Worm (Caenorhabditis elegans) whole organism, L1 larva: ENCODE measurements around the gene vav-1.

Source experiments
- C04F5.9 ChIP-seq: sonication (generic microtip); optimal IDR thresholded peaks from 2 replicates; lab custom pipeline; 2016; ENCODE audit warnings: missing genetic modification characterization, missing compliant biosample characterization
- C16A3.4 ChIP-seq: fragments of 150-350 bp; optimal IDR thresholded peaks from 2 replicates; lab custom pipeline; 2014; ENCODE audit warnings: missing biosample characterization, missing genetic modification characterization
- alr-1 ChIP-seq: fragments of 200-800 bp; sonication (Bioruptor generic); optimal IDR thresholded peaks from 2 replicates; lab custom pipeline; 2018; ENCODE audit warnings: borderline replicate concordance, mild to moderate bottlenecking, missing genetic modification characterization, missing compliant biosample characterization
- ama-1 ChIP-seq: fragments of 150-350 bp; optimal IDR thresholded peaks from 2 replicates; lab custom pipeline; 2014
- blmp-1 ChIP-seq: fragments of 150-350 bp; optimal IDR thresholded peaks from 2 replicates; lab custom pipeline; 2014; ENCODE audit warnings: missing biosample characterization, missing genetic modification characterization
- ceh-82 ChIP-seq, 3 experiments: fragments of 150-350 bp in 1 of 3; sonication (generic microtip) in 2 of 3; optimal IDR thresholded peaks; 2 replicates each; lab custom pipeline; 2014 to 2017; ENCODE audit warnings: missing biosample characterization in 3 of 3, missing genetic modification characterization in 3 of 3
- ces-1 ChIP-seq: fragments of 150-350 bp; optimal IDR thresholded peaks from 2 replicates; lab custom pipeline; 2014; ENCODE audit warnings: missing biosample characterization, missing genetic modification reagents, missing genetic modification characterization
- dsc-1 ChIP-seq: sonication (generic microtip); optimal IDR thresholded peaks from 2 replicates; lab custom pipeline; 2016; ENCODE audit warnings: mild to moderate bottlenecking, missing genetic modification characterization, missing compliant biosample characterization
- efl-1 ChIP-seq, 4 experiments: fragments of 150-350 bp; optimal IDR thresholded peaks in 3 of 4; peaks in 1 of 4; 1 replicate in 1 of 4; 2 replicates in 3 of 4; lab custom pipeline; 2014; ENCODE audit warnings: missing biosample characterization in 2 of 4, missing genetic modification characterization in 2 of 4, missing genetic modification reagents in 2 of 4
- efl-3 ChIP-seq: fragments of 200-800 bp; sonication (Bioruptor generic); optimal IDR thresholded peaks from 2 replicates; lab custom pipeline; 2018; ENCODE audit warnings: mild to moderate bottlenecking, missing genetic modification characterization, missing compliant biosample characterization
- egl-13 ChIP-seq: sonication (generic microtip); optimal IDR thresholded peaks from 2 replicates; lab custom pipeline; 2016; ENCODE audit warnings: missing genotype, missing genetic modification reagents, missing genetic modification characterization, missing compliant biosample characterization
- elt-2 ChIP-seq: sonication (generic microtip); optimal IDR thresholded peaks from 2 replicates; lab custom pipeline; 2016; ENCODE audit warnings: missing genetic modification characterization, mild to moderate bottlenecking, inconsistent platforms, missing compliant biosample characterization, missing genetic modification reagents
- elt-3 ChIP-seq, 6 experiments: fragments of 150-350 bp in 1 of 6; sonication (generic microtip); optimal IDR thresholded peaks; 2 replicates each; lab custom pipeline; 2017 to 2018; ENCODE audit warnings: missing biosample characterization in 6 of 6, missing genetic modification characterization in 6 of 6, inconsistent platforms in 1 of 6
- ets-5 ChIP-seq: fragments of 200-800 bp; sonication (Bioruptor generic); IDR thresholded peaks from 2 replicates; pipeline ENCODE4 v1.3.6; 2022; ENCODE audit warnings: missing genetic modification characterization, missing compliant biosample characterization
- fkh-10 ChIP-seq: sonication (generic microtip); optimal IDR thresholded peaks from 2 replicates; lab custom pipeline; 2017; ENCODE audit warnings: missing biosample characterization, missing genetic modification reagents, missing genetic modification characterization
- fkh-4 ChIP-seq: sonication (generic microtip); optimal IDR thresholded peaks from 2 replicates; lab custom pipeline; 2016; ENCODE audit warnings: missing compliant biosample characterization, missing genetic modification characterization, borderline replicate concordance
- fos-1 ChIP-seq: fragments of 150-350 bp; optimal IDR thresholded peaks from 2 replicates; lab custom pipeline; 2014; ENCODE audit warnings: missing biosample characterization, missing genetic modification characterization
- grh-1 ChIP-seq: fragments of 200-800 bp; sonication (Bioruptor generic); IDR thresholded peaks from 2 replicates; pipeline ENCODE4 v1.3.6; 2022; ENCODE audit warnings: missing genetic modification reagents, missing genetic modification characterization, missing compliant biosample characterization
- hlh-4 ChIP-seq: sonication (generic microtip); optimal IDR thresholded peaks from 2 replicates; lab custom pipeline; 2016; ENCODE audit warnings: mild to moderate bottlenecking, missing genetic modification characterization, missing compliant biosample characterization
- hpl-2 ChIP-seq: fragments of 150-350 bp; optimal IDR thresholded peaks from 2 replicates; lab custom pipeline; 2014; ENCODE audit warnings: missing biosample characterization, missing genetic modification reagents, missing genetic modification characterization
- lin-13 ChIP-seq: fragments of 150-350 bp; optimal IDR thresholded peaks from 2 replicates; lab custom pipeline; 2014; ENCODE audit warnings: missing biosample characterization, missing genetic modification reagents, missing genetic modification characterization
- lin-14 ChIP-seq: fragments of 200-800 bp; sonication (Bioruptor generic); optimal IDR thresholded peaks from 2 replicates; lab custom pipeline; 2018; ENCODE audit warnings: mild to moderate bottlenecking, missing genetic modification characterization, moderate library complexity, missing compliant biosample characterization
- lin-15B ChIP-seq: fragments of 150-350 bp; sonication (generic microtip); optimal IDR thresholded peaks from 3 replicates; lab custom pipeline; 2014; ENCODE audit warnings: missing biosample characterization, missing genetic modification characterization
- lir-3 ChIP-seq: sonication (generic microtip); optimal IDR thresholded peaks from 2 replicates; lab custom pipeline; 2016; ENCODE audit warnings: mild to moderate bottlenecking, missing genetic modification characterization, moderate library complexity, missing compliant biosample characterization; ENCODE audit not compliant: poor library complexity
- mab-9 ChIP-seq: fragments of 200-800 bp; sonication (Bioruptor generic); IDR thresholded peaks from 2 replicates; pipeline ENCODE4 v1.3.6; 2022; ENCODE audit warnings: missing genetic modification reagents, missing genetic modification characterization, missing compliant biosample characterization
- mef-2 ChIP-seq: fragments of 150-350 bp; optimal IDR thresholded peaks from 2 replicates; lab custom pipeline; 2014; ENCODE audit warnings: missing biosample characterization, missing genetic modification characterization
- mep-1 ChIP-seq: fragments of 150-350 bp; optimal IDR thresholded peaks from 2 replicates; lab custom pipeline; 2014; ENCODE audit warnings: missing biosample characterization, missing genetic modification characterization
- nhr-11 ChIP-seq: fragments of 150-350 bp; optimal IDR thresholded peaks from 2 replicates; lab custom pipeline; 2014; ENCODE audit warnings: missing biosample characterization, missing genetic modification characterization
- nhr-12 ChIP-seq: sonication (generic microtip); optimal IDR thresholded peaks from 2 replicates; lab custom pipeline; 2017; ENCODE audit warnings: missing biosample characterization, missing genetic modification characterization
- nhr-19 ChIP-seq: fragments of 200-800 bp; sonication (Bioruptor generic); conservative IDR thresholded peaks from 2 replicates; pipeline ENCODE4 v1.3.6; 2022; ENCODE audit warnings: missing genetic modification characterization, missing compliant biosample characterization
- nhr-20 ChIP-seq: sonication (generic microtip); optimal IDR thresholded peaks from 2 replicates; lab custom pipeline; 2016; ENCODE audit warnings: mild to moderate bottlenecking, missing genetic modification characterization, missing compliant biosample characterization
- nhr-76 ChIP-seq: sonication (generic microtip); optimal IDR thresholded peaks from 2 replicates; lab custom pipeline; 2017; ENCODE audit warnings: missing biosample characterization, missing genetic modification characterization
- nhr-77 ChIP-seq: fragments of 150-350 bp; optimal IDR thresholded peaks from 2 replicates; lab custom pipeline; 2014; ENCODE audit warnings: missing biosample characterization, missing genetic modification characterization
- nhr-85 ChIP-seq: sonication (generic microtip); peaks from one replicate; lab custom pipeline; 2016; ENCODE audit warnings: missing genetic modification characterization, inconsistent platforms, missing compliant biosample characterization
- nhr-90 ChIP-seq: sonication (generic microtip); optimal IDR thresholded peaks from 2 replicates; lab custom pipeline; 2016; ENCODE audit warnings: mild to moderate bottlenecking, missing genetic modification characterization, missing compliant biosample characterization; ENCODE audit not compliant: poor library complexity
- pag-3 ChIP-seq: sonication (generic microtip); optimal IDR thresholded peaks from 2 replicates; lab custom pipeline; 2017; ENCODE audit warnings: missing genetic modification characterization, mild to moderate bottlenecking, missing compliant biosample characterization, antibody characterized with exemption, borderline replicate concordance; ENCODE audit not compliant: insufficient read depth
- pqm-1 ChIP-seq: sonication (generic microtip); optimal IDR thresholded peaks from 3 replicates; lab custom pipeline; 2017; ENCODE audit warnings: missing biosample characterization, missing genetic modification characterization
- rnt-1 ChIP-seq: sonication (generic microtip); optimal IDR thresholded peaks from 2 replicates; lab custom pipeline; 2016; ENCODE audit warnings: mild to moderate bottlenecking, missing genetic modification characterization, moderate library complexity, missing compliant biosample characterization
- skn-1 ChIP-seq: fragments of 150-350 bp; optimal IDR thresholded peaks from 2 replicates; lab custom pipeline; 2014; ENCODE audit warnings: missing biosample characterization, missing genetic modification characterization
- snu-23 ChIP-seq: sonication (generic microtip); optimal IDR thresholded peaks from 2 replicates; lab custom pipeline; 2016; ENCODE audit warnings: missing genetic modification characterization, missing compliant biosample characterization
- sox-4 ChIP-seq: sonication (generic microtip); optimal IDR thresholded peaks from 2 replicates; lab custom pipeline; 2016; ENCODE audit warnings: missing genetic modification characterization, missing compliant biosample characterization
- sptf-1 ChIP-seq: fragments of 150-350 bp; optimal IDR thresholded peaks from 2 replicates; lab custom pipeline; 2014; ENCODE audit warnings: missing biosample characterization, missing genetic modification characterization
- tbx-2 ChIP-seq: sonication (generic microtip); optimal IDR thresholded peaks from 2 replicates; lab custom pipeline; 2016; ENCODE audit warnings: missing genetic modification characterization, missing compliant biosample characterization
- ztf-11 ChIP-seq, 2 experiments: sonication (generic microtip); optimal IDR thresholded peaks; 2 replicates each; lab custom pipeline; 2016 to 2017; ENCODE audit warnings: missing genetic modification characterization in 2 of 2, missing biosample characterization in 1 of 2, missing compliant biosample characterization in 1 of 2

vav-1 gene

DNA sequence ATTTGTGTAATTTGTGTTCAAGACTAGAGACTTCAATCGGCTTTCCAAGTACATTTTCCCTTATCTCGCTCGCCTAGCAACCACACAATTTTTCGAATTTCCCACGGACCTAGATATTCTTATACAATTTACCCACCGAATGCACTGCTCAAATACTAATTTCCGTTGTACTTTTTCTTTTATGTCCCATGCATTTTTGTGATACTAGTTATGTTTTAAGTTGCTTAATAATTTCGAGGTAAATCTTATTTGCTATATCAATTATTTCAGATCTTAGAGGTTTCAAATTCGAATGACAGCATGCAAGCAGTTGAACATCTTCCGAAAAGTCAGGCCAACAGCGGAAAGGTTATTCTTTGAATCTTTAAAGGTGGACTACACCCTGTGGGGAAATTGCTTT, 27.6 kb upstream of the vav-1 start, which contains the start of gene F18G5.1:
Gene F18G5.1 (plus strand): TSS at position 301 of the 400 bp plus-strand sequence.
- TF ChIP-seq mep-1 (no peak), elt-2 (tag; lab: Kevin White, UChicago) (no peak), ama-1 (lab: Kevin White, UChicago) (no peak), C04F5.9 (tag; lab: Kevin White, UChicago) (no peak), lin-13 (GFP tag; lab: Kevin White, UChicago) (no peak), blmp-1 (tag; lab: Kevin White, UChicago) (no peak), sox-4 (no peak), ets-5 (GFP tag; lab: Robert Waterston, UW) (no peak)
- TF ChIP-seq, all 84 proteins: peak for 0

DNA sequence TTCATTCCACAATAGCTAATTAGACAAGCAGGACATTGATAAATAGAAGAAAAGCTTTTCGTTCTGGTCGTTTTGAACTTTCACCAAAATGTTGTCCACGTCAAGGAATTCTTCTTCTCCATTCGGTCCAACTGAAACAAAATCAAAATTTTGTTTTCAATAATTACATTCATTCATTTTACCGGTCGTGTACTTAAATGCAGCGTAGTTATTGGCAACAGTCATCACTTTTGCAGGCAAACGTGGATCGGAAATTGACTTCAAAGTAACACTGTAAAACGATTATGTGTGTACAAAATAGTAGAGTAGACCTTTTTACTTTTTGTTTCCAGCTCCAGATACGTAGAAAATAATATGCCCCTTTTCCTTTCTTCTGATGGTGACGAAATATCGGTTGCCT, 24.1 kb upstream of the vav-1 start:
- TF ChIP-seq grh-1 (GFP tag; lab: Robert Waterston, UW): no peak
- no peak for TF ChIP-seq hpl-2 (GFP tag; lab: Kevin White, UChicago)
- no peak for TF ChIP-seq alr-1 (tag; lab: Kevin White, UChicago)
- no peak for TF ChIP-seq egl-13 (tag; lab: Kevin White, UChicago)
- TF ChIP-seq nhr-76 (tag; lab: Kevin White, UChicago): no peak

DNA sequence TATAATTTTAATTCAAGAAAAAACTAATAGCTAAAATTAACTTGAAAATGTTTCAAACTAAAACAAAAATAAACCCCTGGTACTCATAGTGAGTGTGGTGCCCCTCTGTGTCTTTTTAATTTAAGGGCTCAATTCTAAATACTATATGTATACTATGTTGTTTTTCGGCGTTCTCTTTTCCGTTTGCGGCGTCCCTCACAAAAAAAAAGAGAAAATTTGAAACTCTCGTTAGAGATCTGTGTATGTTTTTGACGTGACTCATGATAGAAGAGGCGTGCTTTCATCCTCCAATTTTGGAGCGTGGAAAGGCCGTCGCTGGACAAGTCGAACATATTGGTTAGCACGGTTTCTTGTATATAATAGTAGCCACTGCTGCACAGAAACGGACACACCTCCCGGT, 19.6 kb upstream of the vav-1 start, which contains the start of gene pes-8:
Gene pes-8 (plus strand): TSS at position 301 of the 400 bp plus-strand sequence.
- TF ChIP-seq mef-2 (no peak), nhr-85 (no peak), lin-14 (no peak), lin-13 (GFP tag; lab: Kevin White, UChicago) (no peak), lin-15B (tag; lab: Kevin White, UChicago) (no peak), fos-1 (tag; lab: Kevin White, UChicago) (no peak)

DNA sequence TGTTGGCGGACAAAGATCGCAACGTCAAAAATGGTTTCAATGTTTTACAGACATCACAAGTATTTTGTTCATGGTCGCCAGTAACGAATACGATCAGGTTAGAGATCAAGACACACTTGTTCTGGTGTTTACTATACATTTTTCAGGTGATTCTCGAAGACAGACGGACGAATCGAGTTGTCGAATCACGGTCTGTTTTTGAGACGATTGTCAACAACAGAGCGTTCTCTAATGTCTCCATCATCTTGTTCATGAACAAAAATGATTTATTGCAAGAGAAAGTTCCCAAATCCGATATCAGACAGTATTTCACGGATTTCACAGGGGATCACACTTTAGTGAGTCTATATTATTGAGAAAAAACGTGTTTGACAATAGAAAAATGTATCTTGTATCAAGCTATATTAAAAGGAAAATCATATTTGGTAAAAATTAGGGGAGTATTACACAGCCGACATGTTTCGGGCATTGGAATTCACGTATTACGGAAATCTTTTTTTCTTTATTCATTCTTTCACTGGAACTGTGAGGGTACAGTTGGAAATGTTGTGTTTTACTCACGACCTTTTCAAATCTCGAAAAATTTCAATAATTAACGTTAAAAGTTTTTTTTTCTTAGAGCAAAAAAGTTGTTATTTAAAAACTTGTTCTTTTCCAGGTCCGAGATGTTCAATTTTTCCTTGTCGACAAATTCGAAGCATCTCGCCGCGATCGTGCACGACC, 16.3 kb upstream of the vav-1 start:
- no peak for TF ChIP-seq hlh-4
- peak; percentile 27; the same call in 1 of the 2 replicates for TF ChIP-seq nhr-19 (GFP tag; lab: Robert Waterston, UW)
- no peak for TF ChIP-seq ama-1 (lab: Kevin White, UChicago)
- no peak for TF ChIP-seq elt-2 (tag; lab: Kevin White, UChicago)
- no peak for TF ChIP-seq tbx-2 (tag; lab: Kevin White, UChicago)
- TF ChIP-seq efl-3 (GFP tag; lab: Kevin White, UChicago): no peak
- TF ChIP-seq C04F5.9 (tag; lab: Kevin White, UChicago): no peak
- TF ChIP-seq nhr-20 (tag; lab: Kevin White, UChicago): peak; percentile 64
- TF ChIP-seq ztf-11 (tag; optimal IDR thresholded peaks at IDR 0.05; lab: Kevin White, UChicago): no peak
- no peak for TF ChIP-seq grh-1 (GFP tag; lab: Robert Waterston, UW)
- no peak for TF ChIP-seq hpl-2 (GFP tag; lab: Kevin White, UChicago)
- no peak for TF ChIP-seq ces-1 (GFP tag; lab: Kevin White, UChicago)
- TF ChIP-seq nhr-85: peak; percentile 91
- TF ChIP-seq fkh-10 (GFP tag; lab: Kevin White, UChicago): no peak
- no peak for TF ChIP-seq pag-3 (tag; lab: Kevin White, UChicago)
- no peak for TF ChIP-seq fkh-4 (tag; lab: Kevin White, UChicago)
- TF ChIP-seq dsc-1 (tag; lab: Kevin White, UChicago): no peak
- no peak for TF ChIP-seq nhr-77 (tag; lab: Kevin White, UChicago)
- TF ChIP-seq snu-23 (GFP tag; lab: Kevin White, UChicago): peak; percentile 47
- TF ChIP-seq pqm-1 (tag; lab: Kevin White, UChicago): no peak
- no peak for TF ChIP-seq efl-1 (optimal IDR thresholded peaks at IDR 0.05; lab: Kevin White, UChicago)
- peak in 1 of 2 experiments; percentile 74 for TF ChIP-seq efl-1 (GFP tag; optimal IDR thresholded peaks at IDR 0.05 in 1 of 2; lab: Kevin White, UChicago)
- TF ChIP-seq fos-1 (tag; lab: Kevin White, UChicago): no peak
- TF ChIP-seq mab-9 (GFP tag; lab: Robert Waterston, UW): no peak
- no peak for TF ChIP-seq nhr-12 (tag; lab: Kevin White, UChicago)
- TF ChIP-seq skn-1 (tag; lab: Kevin White, UChicago): no peak
- no peak for TF ChIP-seq nhr-11 (tag; lab: Kevin White, UChicago)
- no peak for TF ChIP-seq rnt-1 (tag; lab: Kevin White, UChicago)
- TF ChIP-seq lir-3: no peak
- TF ChIP-seq sptf-1 (tag; lab: Kevin White, UChicago): no peak
- no peak for TF ChIP-seq C16A3.4
- no peak for TF ChIP-seq ceh-82 (tag; optimal IDR thresholded peaks at IDR 0.05; lab: Kevin White, UChicago)
- TF ChIP-seq elt-3 (tag; optimal IDR thresholded peaks at IDR 0.05; lab: Kevin White, UChicago): peak in 2 of 6 experiments; percentile 6 to 71
- no peak for TF ChIP-seq nhr-90 (tag; lab: Kevin White, UChicago)
